Fruit fly (Drosophila melanogaster) whole organism, adult: ENCODE data around the gene CG12362.

Experiments used
- CG11617 ChIP-seq: fragments of 200-800 bp; sonication (Bioruptor generic); optimal IDR thresholded peaks from 2 replicates; lab custom pipeline; 2017; ENCODE audit warnings: mild to moderate bottlenecking, missing biosample characterization, missing genetic modification reagents, missing genetic modification characterization
- CG14711 ChIP-seq: fragments of 200-800 bp; sonication (Bioruptor generic); optimal IDR thresholded peaks from 2 replicates; lab custom pipeline; 2018; ENCODE audit warnings: missing biosample characterization, mild to moderate bottlenecking, missing genetic modification characterization, moderate library complexity
- CG1620 ChIP-seq: fragments of 200-800 bp; sonication (Bioruptor generic); optimal IDR thresholded peaks from 2 replicates; lab custom pipeline; 2016; ENCODE audit warnings: missing biosample characterization, missing genetic modification characterization
- Clk ChIP-seq: fragments of 200-800 bp; sonication (Bioruptor generic); optimal IDR thresholded peaks from 2 replicates; lab custom pipeline; 2017; ENCODE audit warnings: missing biosample characterization, missing genetic modification characterization
- Mnt ChIP-seq: fragments of 200-800 bp; sonication (Bioruptor generic); optimal IDR thresholded peaks from 2 replicates; lab custom pipeline; 2016; ENCODE audit warnings: missing biosample characterization, mild to moderate bottlenecking, missing genetic modification characterization
- cic ChIP-seq: fragments of 200-800 bp; sonication (Bioruptor generic); optimal IDR thresholded peaks from 2 replicates; lab custom pipeline; 2017; ENCODE audit warnings: missing biosample characterization, mild to moderate bottlenecking, missing genetic modification characterization, moderate library complexity
- kay ChIP-seq: fragments of 200-800 bp; sonication (Bioruptor generic); peaks from one replicate; lab custom pipeline; 2016; ENCODE audit warnings: missing biosample characterization, missing genetic modification characterization, borderline replicate concordance
- ovo ChIP-seq: fragments of 200-800 bp; sonication (Bioruptor generic); optimal IDR thresholded peaks from 2 replicates; lab custom pipeline; 2016; ENCODE audit warnings: missing biosample characterization, missing genetic modification characterization
- pad ChIP-seq: fragments of 200-800 bp; sonication (Bioruptor generic); optimal IDR thresholded peaks from 3 replicates; lab custom pipeline; 2017; ENCODE audit warnings: missing biosample characterization, missing genetic modification characterization, mild to moderate bottlenecking, moderate library complexity, missing genetic modification reagents
- tj ChIP-seq: fragments of 200-800 bp; sonication (Bioruptor generic); optimal IDR thresholded peaks from 3 replicates; lab custom pipeline; 2017; ENCODE audit warnings: missing biosample characterization, mild to moderate bottlenecking, missing genetic modification characterization, moderate library complexity
- toe ChIP-seq: fragments of 200-800 bp; sonication (Bioruptor generic); optimal IDR thresholded peaks from 2 replicates; lab custom pipeline; 2016; ENCODE audit warnings: missing biosample characterization, missing genetic modification characterization

- TF ChIP-seq cic (GFP tag; lab: Kevin White, UChicago) (no peak), CG11617 (no peak), pad (no peak), Mnt (GFP tag; lab: Kevin White, UChicago) (no peak), tj (GFP tag; lab: Kevin White, UChicago) (no peak), CG14711 (no peak), kay (GFP tag; lab: Kevin White, UChicago) (no peak), ovo (GFP tag; lab: Kevin White, UChicago) (no peak), Clk (GFP tag; lab: Kevin White, UChicago) (no peak), toe (GFP tag; lab: Kevin White, UChicago) (no peak), CG1620 (no peak)
These were observed 22.7 kb upstream of the CG12362 start for dm6 chr3L:10389900-10390299.
